Fruit fly (Drosophila melanogaster) whole organism, embryonic: Measurements from ENCODE around the gene GNBP2.

ENCODE experiments used
- Adf1 ChIP-seq: fragments of 200-800 bp; sonication (Bioruptor generic); IDR thresholded peaks from 2 replicates; pipeline ENCODE4 v1.3.6; 2022; ENCODE audit warnings: missing biosample characterization, missing genetic modification characterization
- CG10147 ChIP-seq: fragments of 200-800 bp; sonication (Bioruptor generic); optimal IDR thresholded peaks from 2 replicates; lab custom pipeline; 2019; ENCODE audit warnings: missing biosample characterization, mild to moderate bottlenecking, missing genetic modification characterization, moderate library complexity
- CG11560 ChIP-seq: fragments of 200-800 bp; sonication (Bioruptor generic); IDR thresholded peaks from 3 replicates; pipeline ENCODE4 v1.3.6; 2022; ENCODE audit warnings: missing biosample characterization, missing genetic modification characterization
- CG11695 ChIP-seq: fragments of 200-800 bp; sonication (Bioruptor generic); IDR thresholded peaks from 3 replicates; pipeline ENCODE4 v1.3.6; 2022; ENCODE audit warnings: missing biosample characterization, missing genetic modification characterization
- CG11723 ChIP-seq: fragments of 200-800 bp; sonication (Bioruptor generic); optimal IDR thresholded peaks from 2 replicates; lab custom pipeline; 2017; ENCODE audit warnings: missing biosample characterization, mild to moderate bottlenecking, missing genetic modification characterization
- CG12299 ChIP-seq: fragments of 200-800 bp; sonication (Bioruptor generic); optimal IDR thresholded peaks from 2 replicates; lab custom pipeline; 2018; ENCODE audit warnings: missing biosample characterization, mild to moderate bottlenecking, missing genetic modification characterization
- CG1233 ChIP-seq: fragments of 200-800 bp; sonication (Bioruptor generic); optimal IDR thresholded peaks from 4 replicates; lab custom pipeline; 2018; ENCODE audit warnings: missing biosample characterization, mild to moderate bottlenecking, missing genetic modification characterization
- CG13424 ChIP-seq: fragments of 200-800 bp; sonication (Bioruptor generic); optimal IDR thresholded peaks from 2 replicates; lab custom pipeline; 2019; ENCODE audit warnings: missing biosample characterization, mild to moderate bottlenecking, missing genetic modification characterization, moderate library complexity
- CG13624 ChIP-seq: fragments of 200-800 bp; sonication (Bioruptor generic); optimal IDR thresholded peaks from 2 replicates; lab custom pipeline; 2016; ENCODE audit warnings: missing biosample characterization, missing genetic modification characterization
- CG15514 ChIP-seq: fragments of 200-800 bp; sonication (Bioruptor generic); optimal IDR thresholded peaks from 3 replicates; lab custom pipeline; 2017; ENCODE audit warnings: missing biosample characterization, missing genetic modification characterization, mild to moderate bottlenecking, moderate library complexity, missing genetic modification reagents
- CG15696 ChIP-seq: fragments of 200-800 bp; sonication (Bioruptor generic); optimal IDR thresholded peaks from 2 replicates; lab custom pipeline; 2019; ENCODE audit warnings: missing biosample characterization, mild to moderate bottlenecking, missing genetic modification characterization, moderate library complexity
- CG17186 ChIP-seq: fragments of 200-800 bp; sonication (Bioruptor generic); optimal IDR thresholded peaks from 3 replicates; lab custom pipeline; 2017; ENCODE audit warnings: missing biosample characterization, missing genetic modification reagents, missing genetic modification characterization
- CG2199 ChIP-seq: fragments of 200-800 bp; sonication (Bioruptor generic); IDR thresholded peaks from 3 replicates; pipeline ENCODE4 v1.3.6; 2022; ENCODE audit warnings: missing biosample characterization, missing genetic modification characterization
- CG2712 ChIP-seq: fragments of 200-800 bp; optimal IDR thresholded peaks from 3 replicates; lab custom pipeline; 2019; ENCODE audit warnings: missing biosample characterization, mild to moderate bottlenecking, missing genetic modification characterization, moderate library complexity
- CG32772 ChIP-seq: fragments of 200-800 bp; sonication (Bioruptor generic); IDR thresholded peaks from 2 replicates; pipeline ENCODE4 v1.3.6; 2022; ENCODE audit warnings: missing biosample characterization, missing genetic modification characterization
- CG3995 ChIP-seq: fragments of 200-800 bp; sonication (Bioruptor generic); optimal IDR thresholded peaks from 3 replicates; lab custom pipeline; 2016; ENCODE audit warnings: missing biosample characterization, missing genetic modification characterization
- CG4282 ChIP-seq: fragments of 200-800 bp; sonication (Bioruptor generic); optimal IDR thresholded peaks from 2 replicates; lab custom pipeline; 2016; ENCODE audit warnings: missing biosample characterization, missing genetic modification characterization
- CG4820 ChIP-seq: fragments of 200-800 bp; sonication (Bioruptor generic); optimal IDR thresholded peaks from 3 replicates; lab custom pipeline; 2016; ENCODE audit warnings: missing biosample characterization, missing genetic modification characterization
- CG5245 ChIP-seq: fragments of 200-800 bp; sonication (Bioruptor generic); optimal IDR thresholded peaks from 3 replicates; lab custom pipeline; 2016; ENCODE audit warnings: missing biosample characterization, missing genetic modification characterization
- CG9797 ChIP-seq: fragments of 200-800 bp; sonication (Bioruptor generic); optimal IDR thresholded peaks from 3 replicates; lab custom pipeline; 2018; ENCODE audit warnings: missing biosample characterization, mild to moderate bottlenecking, missing genetic modification characterization
- Eip74EF ChIP-seq, 2 experiments: fragments of 200-800 bp in 1 of 2; fragments of >200 bp in 1 of 2; sonication (Bioruptor generic) in 1 of 2; optimal IDR thresholded peaks; 2 replicates each; lab custom pipeline; 2017 to 2019; ENCODE audit warnings: missing biosample characterization in 2 of 2, missing genetic modification characterization in 2 of 2, mild to moderate bottlenecking in 1 of 2, moderate library complexity in 1 of 2
- Hr78 ChIP-seq, 2 experiments: fragments of 200-800 bp in 1 of 2; fragments of >200 bp in 1 of 2; sonication (Bioruptor generic) in 1 of 2; optimal IDR thresholded peaks; 2 replicates each; lab custom pipeline; 2017 to 2019; ENCODE audit warnings: missing biosample characterization in 2 of 2, missing genetic modification characterization in 2 of 2, mild to moderate bottlenecking in 1 of 2, moderate library complexity in 1 of 2
- Lpt ChIP-seq: fragments of >200 bp; optimal IDR thresholded peaks from 2 replicates; lab custom pipeline; 2018; ENCODE audit warnings: missing biosample characterization, missing genetic modification characterization
- MESR4 ChIP-seq: fragments of 200-800 bp; sonication (Bioruptor generic); optimal IDR thresholded peaks from 2 replicates; lab custom pipeline; 2018; ENCODE audit warnings: missing biosample characterization, mild to moderate bottlenecking, missing genetic modification characterization, moderate library complexity
- Max ChIP-seq: fragments of 200-800 bp; sonication (Bioruptor generic); optimal IDR thresholded peaks from 2 replicates; lab custom pipeline; 2016; ENCODE audit warnings: missing biosample characterization, mild to moderate bottlenecking, missing genetic modification characterization
- Mes4 ChIP-seq: fragments of 200-800 bp; sonication (Bioruptor generic); optimal IDR thresholded peaks from 2 replicates; lab custom pipeline; 2016; ENCODE audit warnings: missing biosample characterization, missing genetic modification characterization
- Mrtf ChIP-seq: fragments of 200-800 bp; sonication (Bioruptor generic); IDR thresholded peaks from 3 replicates; pipeline ENCODE4 v1.3.6; 2022; ENCODE audit warnings: missing biosample characterization, missing genetic modification characterization
- NfI ChIP-seq: fragments of 200-800 bp; sonication (Bioruptor generic); optimal IDR thresholded peaks from 3 replicates; lab custom pipeline; 2018; ENCODE audit warnings: missing biosample characterization, mild to moderate bottlenecking, missing genetic modification characterization, moderate library complexity
- PHDP ChIP-seq: fragments of 200-800 bp; sonication (Bioruptor generic); optimal IDR thresholded peaks from 3 replicates; lab custom pipeline; 2018; ENCODE audit warnings: missing biosample characterization, mild to moderate bottlenecking, missing genetic modification characterization, moderate library complexity
- Ravus ChIP-seq: fragments of 200-800 bp; sonication (Bioruptor generic); IDR thresholded peaks from 2 replicates; pipeline ENCODE4 v1.3.6; 2022; ENCODE audit warnings: missing biosample characterization, missing genetic modification characterization
- Sry-δ ChIP-seq: fragments of 200-800 bp; sonication (Bioruptor generic); optimal IDR thresholded peaks from 2 replicates; lab custom pipeline; 2016; ENCODE audit warnings: missing biosample characterization, missing genetic modification characterization
- amos ChIP-seq: fragments of 200-800 bp; sonication (Bioruptor generic); IDR thresholded peaks from 2 replicates; pipeline ENCODE4 v1.3.6; 2022; ENCODE audit warnings: missing biosample characterization, missing genetic modification characterization; ENCODE audit not compliant: partially characterized antibody
- ap ChIP-seq: fragments of 200-800 bp; sonication (Bioruptor generic); IDR thresholded peaks from 2 replicates; pipeline ENCODE4 v1.3.6; 2022; ENCODE audit warnings: missing biosample characterization, missing genetic modification characterization
- chm ChIP-seq: fragments of 200-800 bp; sonication (Bioruptor generic); IDR thresholded peaks from 2 replicates; pipeline ENCODE4 v1.3.6; 2022; ENCODE audit warnings: missing biosample characterization, missing genetic modification characterization
- dmrt11E ChIP-seq: fragments of 200-800 bp; sonication (Bioruptor generic); optimal IDR thresholded peaks from 3 replicates; lab custom pipeline; 2018; ENCODE audit warnings: missing biosample characterization, mild to moderate bottlenecking, missing genetic modification characterization, moderate library complexity
- eyg ChIP-seq: fragments of 200-800 bp; sonication (Bioruptor generic); optimal IDR thresholded peaks from 3 replicates; lab custom pipeline; 2016; ENCODE audit warnings: missing biosample characterization, missing genetic modification characterization
- gcm2 ChIP-seq: fragments of 200-800 bp; sonication (Bioruptor generic); optimal IDR thresholded peaks from 2 replicates; lab custom pipeline; 2016; ENCODE audit warnings: missing biosample characterization, missing genetic modification characterization
- gt ChIP-seq: fragments of 200-800 bp; sonication (Bioruptor generic); IDR thresholded peaks from 2 replicates; pipeline ENCODE4 v1.3.6; 2022; ENCODE audit warnings: missing biosample characterization, missing genetic modification characterization
- kah ChIP-seq: fragments of 200-800 bp; sonication (Bioruptor generic); optimal IDR thresholded peaks from 2 replicates; lab custom pipeline; 2018; ENCODE audit warnings: missing biosample characterization, mild to moderate bottlenecking, missing genetic modification characterization
- lab ChIP-seq: fragments of 200-800 bp; sonication (Bioruptor generic); optimal IDR thresholded peaks from 3 replicates; lab custom pipeline; 2017; ENCODE audit warnings: missing biosample characterization, missing genetic modification characterization, mild to moderate bottlenecking, moderate library complexity, missing genetic modification reagents
- mld ChIP-seq: fragments of 200-800 bp; sonication (Bioruptor generic); IDR thresholded peaks from 3 replicates; pipeline ENCODE4 v1.3.6; 2022; ENCODE audit warnings: missing biosample characterization, missing genetic modification characterization; ENCODE audit not compliant: partially characterized antibody
- pnt ChIP-seq: fragments of 200-800 bp; sonication (Bioruptor generic); optimal IDR thresholded peaks from 3 replicates; lab custom pipeline; 2016; ENCODE audit warnings: missing biosample characterization, missing genetic modification characterization
- pzg ChIP-seq: fragments of 200-800 bp; sonication (Bioruptor generic); optimal IDR thresholded peaks from 3 replicates; lab custom pipeline; 2018; ENCODE audit warnings: missing biosample characterization, mild to moderate bottlenecking, missing genetic modification characterization, moderate library complexity
- rib ChIP-seq: fragments of 200-800 bp; sonication (Bioruptor generic); IDR thresholded peaks from 2 replicates; pipeline ENCODE4 v1.3.6; 2022; ENCODE audit warnings: missing biosample characterization, missing genetic modification characterization
- run ChIP-seq: fragments of 200-800 bp; sonication (Bioruptor generic); optimal IDR thresholded peaks from 3 replicates; lab custom pipeline; 2018; ENCODE audit warnings: missing biosample characterization, mild to moderate bottlenecking, missing genetic modification characterization
- sd ChIP-seq: fragments of 200-800 bp; sonication (Bioruptor generic); optimal IDR thresholded peaks from 3 replicates; lab custom pipeline; 2018; ENCODE audit warnings: missing biosample characterization, mild to moderate bottlenecking, missing genetic modification characterization, moderate library complexity
- so ChIP-seq: fragments of 200-800 bp; sonication (Bioruptor generic); IDR thresholded peaks from 3 replicates; pipeline ENCODE4 v1.3.6; 2022; ENCODE audit warnings: missing biosample characterization, missing genetic modification characterization
- trem ChIP-seq: fragments of 200-800 bp; optimal IDR thresholded peaks from 3 replicates; lab custom pipeline; 2019; ENCODE audit warnings: missing biosample characterization, mild to moderate bottlenecking, missing genetic modification characterization, moderate library complexity
- unpg ChIP-seq: fragments of 200-800 bp; sonication (Bioruptor generic); optimal IDR thresholded peaks from 3 replicates; lab custom pipeline; 2018; ENCODE audit warnings: missing biosample characterization, mild to moderate bottlenecking, missing genetic modification characterization, moderate library complexity
- wor ChIP-seq: fragments of 200-800 bp; sonication (Bioruptor generic); IDR thresholded peaks from 2 replicates; pipeline ENCODE4 v1.3.6; 2022; ENCODE audit warnings: missing biosample characterization, missing genetic modification characterization

GNBP2 gene

DNA sequence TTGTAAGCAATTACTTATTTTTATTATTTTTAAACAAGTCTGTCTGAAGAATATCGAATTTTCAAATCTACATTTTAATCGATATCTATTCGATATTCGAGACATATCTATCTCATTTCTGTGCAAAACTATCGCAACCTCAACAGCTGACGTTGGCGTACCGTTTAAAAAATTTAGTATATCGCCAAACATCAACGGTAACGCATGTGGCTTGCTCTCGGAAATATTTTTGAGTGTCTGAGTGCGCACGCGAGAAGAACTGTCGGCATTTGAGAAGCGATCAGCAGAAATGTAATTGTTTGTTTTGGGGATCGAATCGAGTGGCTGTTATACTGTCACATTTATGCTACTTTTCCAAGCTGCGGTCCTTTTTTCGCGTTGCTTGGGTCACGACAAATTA, 49.4 kb downstream of the GNBP2 start, which contains the start of gene MYPT-75D (continued):
- TF ChIP-seq Mrtf (GFP tag; lab: Robert Waterston, UW) (no peak), CG15696 (tag; lab: Kevin White, UChicago) (no peak), NfI (GFP tag; lab: Kevin White, UChicago) (peak; percentile 21), run (tag; lab: Kevin White, UChicago) (no peak), CG2199 (GFP tag; lab: Robert Waterston, UW) (peak; percentile 88; the same call in 2 of the 3 replicates), pzg (peak; percentile 76), Max (GFP tag; lab: Kevin White, UChicago) (no peak), Hr78 (GFP tag; optimal IDR thresholded peaks at IDR 0.05; lab: Kevin White, UChicago) (peak in 1 of 2 experiments; percentile 9), so (GFP tag; lab: Robert Waterston, UW) (no peak), Sry-δ (GFP tag; lab: Kevin White, UChicago) (peak; percentile 75), CG10147 (GFP tag; lab: Kevin White, UChicago) (no peak), CG32772 (peak; percentile 18), CG17186 (peak; percentile 55), CG5245 (GFP tag; lab: Kevin White, UChicago) (no peak), CG2712 (peak; percentile 46), amos (GFP tag; lab: Robert Waterston, UW) (peak; percentile 96), Lpt (GFP tag; lab: Kevin White, UChicago) (no peak), unpg (GFP tag; lab: Kevin White, UChicago) (peak; percentile 18), CG11695 (GFP tag; lab: Robert Waterston, UW) (no peak), CG4282 (GFP tag; lab: Kevin White, UChicago) (peak; percentile 41), CG9797 (GFP tag; lab: Kevin White, UChicago) (peak; percentile 30), gt (no peak), ap (no peak), kah (GFP tag; lab: Kevin White, UChicago) (peak; percentile 21), CG4820 (GFP tag; lab: Kevin White, UChicago) (no peak), eyg (GFP tag; lab: Kevin White, UChicago) (peak; percentile 10), CG13424 (tag; lab: Kevin White, UChicago) (peak; percentile 11), dmrt11E (no peak), CG3995 (GFP tag; lab: Kevin White, UChicago) (no peak), rib (GFP tag; lab: Robert Waterston, UW) (peak; percentile 45; the same call in 1 of the 2 replicates), trem (tag; lab: Kevin White, UChicago) (peak; percentile 78), gcm2 (GFP tag; lab: Kevin White, UChicago) (peak; percentile 1), CG15514 (GFP tag; lab: Kevin White, UChicago) (peak; percentile 7), CG11560 (peak; percentile 96), CG1233 (GFP tag; lab: Kevin White, UChicago) (no peak), Adf1 (GFP tag; lab: Robert Waterston, UW) (peak; percentile 39; the same call in 1 of the 2 replicates), Mes4 (GFP tag; lab: Kevin White, UChicago) (peak; percentile 39), pnt (no peak), lab (GFP tag; lab: Kevin White, UChicago) (peak; percentile 28), CG13624 (GFP tag; lab: Kevin White, UChicago) (peak; percentile 49), CG11723 (GFP tag; lab: Kevin White, UChicago) (peak; percentile 31), CG12299 (tag; lab: Kevin White, UChicago) (peak; percentile 22), sd (tag; lab: Kevin White, UChicago) (peak; percentile 70), PHDP (peak; percentile 23), chm (peak; percentile 83), MESR4 (GFP tag; lab: Kevin White, UChicago) (peak; percentile 34), mld (GFP tag; lab: Robert Waterston, UW) (peak; percentile 54; the same call in 1 of the 3 replicates), Eip74EF (GFP tag; optimal IDR thresholded peaks at IDR 0.05; lab: Kevin White, UChicago) (peak in 1 of 2 experiments; percentile 19), Ravus (GFP tag; lab: Robert Waterston, UW) (no peak), wor (no peak)
